Worm (Caenorhabditis elegans) whole organism, late embryonic: ENCODE measurements around the gene ZK622.4.

ENCODE experiments used
- C08G9.2 ChIP-seq: sonication (generic microtip); optimal IDR thresholded peaks from 2 replicates; lab custom pipeline; 2016; ENCODE audit warnings: mild to moderate bottlenecking, missing genetic modification characterization, moderate library complexity, missing compliant biosample characterization
- C38D4.7 ChIP-seq: fragments of 200-800 bp; sonication (Bioruptor generic); optimal IDR thresholded peaks from 2 replicates; lab custom pipeline; 2018; ENCODE audit warnings: mild to moderate bottlenecking, missing genetic modification characterization, moderate library complexity, missing compliant biosample characterization
- K02D7.2 ChIP-seq: sonication (generic microtip); optimal IDR thresholded peaks from 2 replicates; lab custom pipeline; 2017; ENCODE audit warnings: mild to moderate bottlenecking, missing genetic modification characterization, missing compliant biosample characterization
- Y22D7AL.16 ChIP-seq: sonication (generic microtip); optimal IDR thresholded peaks from 2 replicates; lab custom pipeline; 2016; ENCODE audit warnings: missing genetic modification characterization, missing compliant biosample characterization
- ceh-2 ChIP-seq: sonication (generic microtip); optimal IDR thresholded peaks from 2 replicates; lab custom pipeline; 2016; ENCODE audit warnings: missing genotype, missing genetic modification characterization, missing compliant biosample characterization
- ceh-24 ChIP-seq: sonication (generic microtip); optimal IDR thresholded peaks from 2 replicates; lab custom pipeline; 2016; ENCODE audit warnings: mild to moderate bottlenecking, missing genetic modification characterization, missing compliant biosample characterization
- che-1 ChIP-seq: sonication (generic microtip); optimal IDR thresholded peaks from 2 replicates; lab custom pipeline; 2016; ENCODE audit warnings: mild to moderate bottlenecking, missing genetic modification characterization, missing compliant biosample characterization
- dmd-4 ChIP-seq: sonication (generic microtip); optimal IDR thresholded peaks from 2 replicates; lab custom pipeline; 2016; ENCODE audit warnings: borderline replicate concordance, missing genetic modification characterization, missing compliant biosample characterization
- dve-1 ChIP-seq: sonication (generic microtip); optimal IDR thresholded peaks from 2 replicates; lab custom pipeline; 2017; ENCODE audit warnings: antibody characterized with exemption, mild to moderate bottlenecking, missing genetic modification characterization, missing compliant biosample characterization
- elt-4 ChIP-seq: sonication (generic microtip); optimal IDR thresholded peaks from 2 replicates; lab custom pipeline; 2016; ENCODE audit warnings: missing genetic modification characterization, missing compliant biosample characterization
- ets-4 ChIP-seq: sonication (generic microtip); optimal IDR thresholded peaks from 2 replicates; lab custom pipeline; 2016; ENCODE audit warnings: missing genetic modification characterization, missing compliant biosample characterization
- fax-1 ChIP-seq: sonication (generic microtip); optimal IDR thresholded peaks from 2 replicates; lab custom pipeline; 2016; ENCODE audit warnings: missing genotype, missing genetic modification characterization, missing compliant biosample characterization
- fkh-10 ChIP-seq: fragments of 150-350 bp; optimal IDR thresholded peaks from 2 replicates; lab custom pipeline; 2014; ENCODE audit warnings: missing biosample characterization, missing genetic modification reagents, missing genetic modification characterization
- gmeb-2 ChIP-seq: sonication (generic microtip); optimal IDR thresholded peaks from 2 replicates; lab custom pipeline; 2016; ENCODE audit warnings: missing genetic modification characterization, inconsistent platforms, missing compliant biosample characterization
- hlh-15 ChIP-seq: sonication (generic microtip); optimal IDR thresholded peaks from 2 replicates; lab custom pipeline; 2016; ENCODE audit warnings: missing genetic modification characterization, missing compliant biosample characterization
- hlh-30 ChIP-seq: sonication (generic microtip); optimal IDR thresholded peaks from 2 replicates; lab custom pipeline; 2017; ENCODE audit warnings: antibody characterized with exemption, missing genetic modification characterization, missing compliant biosample characterization; ENCODE audit not compliant: insufficient read depth
- hlh-6 ChIP-seq: sonication (generic microtip); optimal IDR thresholded peaks from 2 replicates; lab custom pipeline; 2016; ENCODE audit warnings: missing genotype, missing genetic modification characterization, missing compliant biosample characterization
- lim-6 ChIP-seq: sonication (generic microtip); optimal IDR thresholded peaks from 2 replicates; lab custom pipeline; 2016; ENCODE audit warnings: missing genetic modification characterization, missing compliant biosample characterization
- lin-11 ChIP-seq: fragments of 200-800 bp; sonication (Bioruptor generic); optimal IDR thresholded peaks from 2 replicates; lab custom pipeline; 2018; ENCODE audit warnings: mild to moderate bottlenecking, missing genetic modification characterization, missing compliant biosample characterization
- nfya-1 ChIP-seq: sonication (generic microtip); optimal IDR thresholded peaks from 2 replicates; lab custom pipeline; 2017; ENCODE audit warnings: missing genetic modification characterization, mild to moderate bottlenecking, missing compliant biosample characterization, antibody characterized with exemption, moderate library complexity
- nhr-11 ChIP-seq: fragments of 150-350 bp; optimal IDR thresholded peaks from 2 replicates; lab custom pipeline; 2014; ENCODE audit warnings: missing biosample characterization, missing genetic modification characterization
- nhr-232 ChIP-seq: sonication (generic microtip); optimal IDR thresholded peaks from 2 replicates; lab custom pipeline; 2016; ENCODE audit warnings: missing genetic modification characterization, missing compliant biosample characterization
- npax-4 ChIP-seq: sonication (generic microtip); optimal IDR thresholded peaks from 2 replicates; lab custom pipeline; 2016; ENCODE audit warnings: missing genetic modification characterization, missing compliant biosample characterization
- pag-3 ChIP-seq: sonication (generic microtip); optimal IDR thresholded peaks from 2 replicates; lab custom pipeline; 2016; ENCODE audit warnings: missing compliant biosample characterization, missing genetic modification characterization, borderline replicate concordance
- pat-9 ChIP-seq: fragments of 200-800 bp; sonication (Bioruptor generic); optimal IDR thresholded peaks from 2 replicates; lab custom pipeline; 2018; ENCODE audit warnings: mild to moderate bottlenecking, missing genetic modification characterization, moderate library complexity, missing compliant biosample characterization
- pax-1 ChIP-seq: fragments of 150-350 bp; optimal IDR thresholded peaks from 2 replicates; lab custom pipeline; 2014; ENCODE audit warnings: missing biosample characterization, missing genetic modification characterization
- pqm-1 ChIP-seq: sonication (generic microtip); optimal IDR thresholded peaks from 2 replicates; lab custom pipeline; 2016; ENCODE audit warnings: missing genetic modification characterization, missing compliant biosample characterization
- pros-1 ChIP-seq: fragments of 150-350 bp; optimal IDR thresholded peaks from 2 replicates; lab custom pipeline; 2014; ENCODE audit warnings: missing biosample characterization, missing genetic modification reagents, missing genetic modification characterization
- rnt-1 ChIP-seq: sonication (generic microtip); optimal IDR thresholded peaks from 2 replicates; lab custom pipeline; 2016; ENCODE audit warnings: missing genetic modification characterization, missing compliant biosample characterization
- sdc-2 ChIP-seq: sonication (generic microtip); optimal IDR thresholded peaks from 2 replicates; lab custom pipeline; 2016; ENCODE audit warnings: missing genotype, missing genetic modification characterization, missing compliant biosample characterization
- sox-4 ChIP-seq: sonication (generic microtip); optimal IDR thresholded peaks from 2 replicates; lab custom pipeline; 2017; ENCODE audit warnings: mild to moderate bottlenecking, missing genetic modification characterization, inconsistent platforms, missing compliant biosample characterization
- ttx-3 ChIP-seq: sonication (generic microtip); optimal IDR thresholded peaks from 2 replicates; lab custom pipeline; 2016; ENCODE audit warnings: missing genetic modification reagents, missing genetic modification characterization, missing compliant biosample characterization
- unc-3 ChIP-seq, 2 experiments: fragments of 200-800 bp in 1 of 2; sonication (Bioruptor generic) in 1 of 2; sonication (generic microtip) in 1 of 2; conservative IDR thresholded peaks in 1 of 2; optimal IDR thresholded peaks in 1 of 2; 2 replicates each; pipeline versions ENCODE4 v1.3.6 to Lab custom; 2016 to 2022; ENCODE audit warnings: missing compliant biosample characterization in 2 of 2, missing genetic modification characterization in 2 of 2, missing genetic modification reagents in 1 of 2
- unc-42 ChIP-seq: sonication (generic microtip); optimal IDR thresholded peaks from 2 replicates; lab custom pipeline; 2016; ENCODE audit warnings: missing genotype, missing genetic modification characterization, missing compliant biosample characterization
- zip-5 ChIP-seq: sonication (generic microtip); optimal IDR thresholded peaks from 2 replicates; lab custom pipeline; 2016; ENCODE audit warnings: missing genetic modification characterization, missing compliant biosample characterization
- ztf-16 ChIP-seq: sonication (generic microtip); optimal IDR thresholded peaks from 2 replicates; lab custom pipeline; 2017; ENCODE audit warnings: missing genetic modification characterization, missing compliant biosample characterization

ZK622.4 gene

ce11 chrII:5337495-5337840 is 45.0 kb downstream of the ZK622.4 start:
- TF ChIP-seq sdc-2 (no peak), pag-3 (tag; lab: Kevin White, UChicago) (no peak), Y22D7AL.16 (tag; lab: Kevin White, UChicago) (no peak), npax-4 (tag; lab: Kevin White, UChicago) (no peak), lim-6 (no peak), unc-3 (GFP tag; conservative IDR thresholded peaks at IDR 0.05; lab: Robert Waterston, UW) (no peak), unc-3 (tag; optimal IDR thresholded peaks at IDR 0.05; lab: Kevin White, UChicago) (no peak), nhr-232 (tag; lab: Kevin White, UChicago) (no peak), nhr-11 (tag; lab: Kevin White, UChicago) (no peak), che-1 (no peak), ztf-16 (no peak), ttx-3 (tag; lab: Kevin White, UChicago) (no peak), pax-1 (tag; lab: Kevin White, UChicago) (no peak), dmd-4 (tag; lab: Kevin White, UChicago) (no peak)

- TF ChIP-seq hlh-30: peak; percentile 0
- no peak for TF ChIP-seq che-1
- no peak for TF ChIP-seq pqm-1
- TF ChIP-seq hlh-6 (tag; lab: Kevin White, UChicago): no peak
- TF ChIP-seq, all 69 proteins: peak for 1
Measured at ce11 chrII:5338301-5338700, 45.8 kb downstream of the ZK622.4 start.

- TF ChIP-seq che-1: no peak
- TF ChIP-seq lim-6: no peak
- no peak for TF ChIP-seq fkh-10 (GFP tag; lab: Kevin White, UChicago)
- no peak for TF ChIP-seq K02D7.2
- TF ChIP-seq pat-9: no peak
- TF ChIP-seq C38D4.7 (GFP tag; lab: Kevin White, UChicago): no peak
- no peak for TF ChIP-seq ceh-2
- TF ChIP-seq zip-5 (tag; lab: Kevin White, UChicago): no peak
- TF ChIP-seq dve-1 (tag; lab: Kevin White, UChicago): no peak
- no peak for TF ChIP-seq sox-4
- no peak for TF ChIP-seq nfya-1 (tag; lab: Kevin White, UChicago)
- no peak for TF ChIP-seq rnt-1 (tag; lab: Kevin White, UChicago)
- TF ChIP-seq ceh-24 (tag; lab: Kevin White, UChicago): no peak
- TF ChIP-seq pax-1 (tag; lab: Kevin White, UChicago): no peak
- no peak for TF ChIP-seq pag-3 (tag; lab: Kevin White, UChicago)
- no peak for TF ChIP-seq C08G9.2
- TF ChIP-seq unc-42: no peak
- TF ChIP-seq npax-4 (tag; lab: Kevin White, UChicago): no peak
- TF ChIP-seq ets-4 (tag; lab: Kevin White, UChicago): no peak
- TF ChIP-seq elt-4 (tag; lab: Kevin White, UChicago): no peak
Measured at ce11 chrII:5339547-5339946, 47.0 kb downstream of the ZK622.4 start.

ce11 chrII:5340672-5341568 is 48.4 kb downstream of the ZK622.4 start:
- no peak for TF ChIP-seq hlh-15 (tag; lab: Kevin White, UChicago)
- no peak for TF ChIP-seq fax-1 (tag; lab: Kevin White, UChicago)
- TF ChIP-seq lin-11 (tag; lab: Kevin White, UChicago): no peak
- peak; percentile 19 for TF ChIP-seq gmeb-2 (tag; lab: Kevin White, UChicago)
- no peak for TF ChIP-seq pros-1
- no peak for TF ChIP-seq dve-1 (tag; lab: Kevin White, UChicago)
- TF ChIP-seq, all 69 proteins: peak for 1
